Worm (Caenorhabditis elegans): ENCODE results near the gene C27B7.5.

C27B7.5 gene

DNA sequence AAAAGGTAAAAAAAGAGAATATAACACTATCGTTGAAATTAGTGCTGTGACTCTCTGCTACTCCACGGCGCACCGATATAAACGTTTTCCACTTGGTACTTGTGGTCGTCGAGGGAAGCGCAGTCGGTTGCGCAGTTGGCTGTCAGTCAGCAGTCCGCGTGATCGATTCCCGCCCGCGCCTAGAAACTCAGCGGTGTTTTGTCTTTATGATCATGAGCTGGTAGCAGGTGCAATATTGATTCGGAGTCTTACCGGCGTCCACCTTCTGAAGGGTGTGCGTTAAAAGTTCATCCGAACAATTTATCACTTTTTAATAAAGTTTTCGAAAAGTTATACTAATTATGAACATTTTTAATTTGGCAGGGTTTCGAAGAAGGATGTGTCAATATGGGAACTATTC, 25.6 kb downstream of the C27B7.5 start:
- peak; percentile 60 for TF ChIP-seq him-1 (tag; optimal IDR thresholded peaks at IDR 0.05)
- TF ChIP-seq W03F9.2 (tag; optimal IDR thresholded peaks at IDR 0.05) = peak; percentile 42
- peak; percentile 94 for TF ChIP-seq dao-5 (tag; optimal IDR thresholded peaks at IDR 0.05)

- no peak for TF ChIP-seq W03F9.2 (tag; optimal IDR thresholded peaks at IDR 0.05)
- TF ChIP-seq him-1 (tag; optimal IDR thresholded peaks at IDR 0.05) = no peak
- TF ChIP-seq dao-5 (tag; optimal IDR thresholded peaks at IDR 0.05) = no peak
Measured at ce11 chrIV:8929942-8930492, 28.6 kb downstream of the C27B7.5 start, which contains the start of the genes D1046.18 and slc-25A26. Gene D1046.18 (plus strand): TSS chrIV:8930242. Gene slc-25A26 (plus strand): TSS chrIV:8930442.

- TF ChIP-seq dao-5 (tag; optimal IDR thresholded peaks at IDR 0.05) = no peak
- TF ChIP-seq him-1 (tag; optimal IDR thresholded peaks at IDR 0.05) = no peak
- no peak for TF ChIP-seq W03F9.2 (tag; optimal IDR thresholded peaks at IDR 0.05)
Measured at ce11 chrIV:8933575-8933974, 32.1 kb downstream of the C27B7.5 start, which contains the start of gene D1046.4. Gene D1046.4 (plus strand): TSS chrIV:8933875.

- TF ChIP-seq dao-5 (tag; optimal IDR thresholded peaks at IDR 0.05) (no peak), W03F9.2 (tag; optimal IDR thresholded peaks at IDR 0.05) (no peak), him-1 (tag; optimal IDR thresholded peaks at IDR 0.05) (no peak)
Measured at ce11 chrIV:8943430-8943829, 42.0 kb downstream of the C27B7.5 start.

ce11 chrIV:8947146-8947545, 45.7 kb downstream of the C27B7.5 start:
- TF ChIP-seq W03F9.2 (tag; optimal IDR thresholded peaks at IDR 0.05) = no peak
- no peak for TF ChIP-seq him-1 (tag; optimal IDR thresholded peaks at IDR 0.05)

- peak; percentile 37 for TF ChIP-seq W03F9.2 (tag; optimal IDR thresholded peaks at IDR 0.05)
- TF ChIP-seq him-1 (tag; optimal IDR thresholded peaks at IDR 0.05) = no peak
Measured at ce11 chrIV:8949078-8950039, 47.9 kb downstream of the C27B7.5 start.

ce11 chrIV:8951953-8952567, 50.6 kb downstream of the C27B7.5 start:
- TF ChIP-seq dao-5 (tag; optimal IDR thresholded peaks at IDR 0.05) (no peak), W03F9.2 (tag; optimal IDR thresholded peaks at IDR 0.05) (no peak), him-1 (tag; optimal IDR thresholded peaks at IDR 0.05) (no peak)

Measured in whole organism, L4/young adult.